Fruit fly (Drosophila melanogaster): ENCODE results near the gene Hf.

- TF ChIP-seq CG17806 (tag; optimal IDR thresholded peaks at IDR 0.05) (no peak), CG8301 (tag; optimal IDR thresholded peaks at IDR 0.05) (no peak), CG15710 (tag; optimal IDR thresholded peaks at IDR 0.05) (no peak), gl (tag; optimal IDR thresholded peaks at IDR 0.05) (no peak)
These were observed 5.2 kb downstream of the Hf start, which contains the start of the genes CG13965 and CG16772 for dm6 chr2L:19962252-19962729.
